Fruit fly (Drosophila melanogaster): ENCODE measurements around the gene CG32204.
A peak's percentile ranks its signal among the peaks of the same experiment; 100 is the strongest.

CG32204 gene

DNA sequence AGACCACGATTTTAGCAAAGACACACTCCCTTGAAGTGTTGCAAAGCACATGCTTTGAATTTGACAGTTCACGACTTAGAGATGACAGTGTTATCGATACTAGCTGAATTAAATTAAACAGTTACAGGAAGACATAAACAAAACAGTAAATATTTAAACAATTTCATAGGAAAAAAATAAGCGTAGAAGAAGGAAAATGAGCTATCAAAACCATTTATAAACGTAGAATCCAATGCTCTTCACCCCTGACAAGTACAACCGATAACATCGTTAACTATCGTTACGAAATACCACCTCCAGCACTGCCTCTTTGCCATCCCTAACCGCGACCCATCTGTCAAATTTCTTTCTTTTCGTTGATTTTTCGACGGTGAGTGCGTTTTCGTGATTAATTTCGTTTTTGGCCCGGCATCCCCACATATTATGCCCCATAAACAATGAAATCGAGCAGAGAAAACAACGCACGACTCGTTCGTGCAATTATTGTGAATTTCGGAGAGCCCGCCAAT lies 47.0 kb downstream of the CG32204 start, which contains the start of gene RpL26 (continued):
- TF ChIP-seq kay (GFP tag; optimal IDR thresholded peaks at IDR 0.05), result peak; percentile 40
- peak; percentile 60 for TF ChIP-seq CG11723 (GFP tag; optimal IDR thresholded peaks at IDR 0.05)
- no peak for TF ChIP-seq CG2199 (GFP tag; IDR thresholded peaks at IDR 0.05)
- TF ChIP-seq CG9876 (GFP tag; optimal IDR thresholded peaks at IDR 0.05), result peak; percentile 81
- no peak for TF ChIP-seq h (optimal IDR thresholded peaks at IDR 0.05)
- TF ChIP-seq CG3407 (GFP tag; optimal IDR thresholded peaks at IDR 0.05), result peak; percentile 61
- peak; percentile 78 for TF ChIP-seq hkb (optimal IDR thresholded peaks at IDR 0.05)
- peak; percentile 23; the same call in 1 of the 2 replicates for TF ChIP-seq hkb (GFP tag; IDR thresholded peaks at IDR 0.05)
- TF ChIP-seq Kr (GFP tag; optimal IDR thresholded peaks at IDR 0.05), result no peak
- peak; percentile 17 for TF ChIP-seq tup (GFP tag; optimal IDR thresholded peaks at IDR 0.05)
- TF ChIP-seq dysf (GFP tag; IDR thresholded peaks at IDR 0.05), result peak; percentile 84; the same call in 2 of the 3 replicates
- TF ChIP-seq Hr51 (GFP tag; optimal IDR thresholded peaks at IDR 0.05), result peak; percentile 74 to 78
- TF ChIP-seq GATAe (GFP tag; conservative IDR thresholded peaks at IDR 0.05), result peak; percentile 67
- TF ChIP-seq exex (tag; optimal IDR thresholded peaks at IDR 0.05), result peak; percentile 45
- TF ChIP-seq Hey (tag; optimal IDR thresholded peaks at IDR 0.05), result no peak
- peak; percentile 89 for TF ChIP-seq Hsf (GFP tag; optimal IDR thresholded peaks at IDR 0.05)
- peak; percentile 90 for TF ChIP-seq pho (GFP tag; optimal IDR thresholded peaks at IDR 0.05)
- TF ChIP-seq Hr3 (GFP tag; optimal IDR thresholded peaks at IDR 0.05), result peak; percentile 74
- peak; percentile 73; the same call in 1 of the 2 replicates for TF ChIP-seq lmd (GFP tag; IDR thresholded peaks at IDR 0.05)
- peak; percentile 84 for TF ChIP-seq CG2116 (GFP tag; optimal IDR thresholded peaks at IDR 0.05)
- peak; percentile 74 for TF ChIP-seq nom (GFP tag; optimal IDR thresholded peaks at IDR 0.05)
- TF ChIP-seq kah (GFP tag; optimal IDR thresholded peaks at IDR 0.05), result peak; percentile 28
- peak; percentile 69 for TF ChIP-seq CG15514 (GFP tag; optimal IDR thresholded peaks at IDR 0.05)
- peak; percentile 70 for TF ChIP-seq CG10209 (GFP tag; optimal IDR thresholded peaks at IDR 0.05)
- TF ChIP-seq fru (optimal IDR thresholded peaks at IDR 0.05), result no peak
- TF ChIP-seq Doc3 (GFP tag; IDR thresholded peaks at IDR 0.05; ENCODE audit: partially characterized antibody), result peak; percentile 97
- TF ChIP-seq Rx (GFP tag; IDR thresholded peaks at IDR 0.05), result peak; percentile 54; the same call in 1 of the 2 replicates
- peak; percentile 91 for TF ChIP-seq shn (GFP tag; optimal IDR thresholded peaks at IDR 0.05)
- TF ChIP-seq repo (GFP tag; optimal IDR thresholded peaks at IDR 0.05), result peak; percentile 56
- no peak for TF ChIP-seq CG1832 (GFP tag; optimal IDR thresholded peaks at IDR 0.05)
- peak; percentile 75 for TF ChIP-seq sisA (GFP tag; IDR thresholded peaks at IDR 0.05)
- TF ChIP-seq Awh (GFP tag; IDR thresholded peaks at IDR 0.05), result no peak
- TF ChIP-seq nerfin-1 (tag; optimal IDR thresholded peaks at IDR 0.05), result peak; percentile 68
- TF ChIP-seq CG17328 (GFP tag; IDR thresholded peaks at IDR 0.05), result peak; percentile 53; the same call in 1 of the 2 replicates
- no peak for TF ChIP-seq CG17568 (GFP tag; optimal IDR thresholded peaks at IDR 0.05)
- TF ChIP-seq maf-S (GFP tag; optimal IDR thresholded peaks at IDR 0.05), result peak; percentile 86
- TF ChIP-seq Xrp1 (GFP tag; IDR thresholded peaks at IDR 0.05), result peak; percentile 59
- no peak for TF ChIP-seq CG5180 (GFP tag; optimal IDR thresholded peaks at IDR 0.05)
- TF ChIP-seq Usf (GFP tag; optimal IDR thresholded peaks at IDR 0.05), result peak; percentile 44
- peak; percentile 83 for TF ChIP-seq disco-r (GFP tag; optimal IDR thresholded peaks at IDR 0.05)
- TF ChIP-seq Aef1 (GFP tag; IDR thresholded peaks at IDR 0.05), result peak; percentile 71
- no peak for TF ChIP-seq Dip2 (GFP tag; IDR thresholded peaks at IDR 0.05)
- TF ChIP-seq Dref (GFP tag; IDR thresholded peaks at IDR 0.05), result peak; percentile 58
- no peak for TF ChIP-seq gsb-n (tag; optimal IDR thresholded peaks at IDR 0.05)
- TF ChIP-seq twi (tag; optimal IDR thresholded peaks at IDR 0.05), result peak; percentile 77
- peak; percentile 90 for TF ChIP-seq nerfin-2 (GFP tag; IDR thresholded peaks at IDR 0.05; ENCODE audit: partially characterized antibody)
- no peak; the same call in 1 of the 2 replicates for TF ChIP-seq Oaz (GFP tag; IDR thresholded peaks at IDR 0.05)
- TF ChIP-seq Bdp1 (GFP tag; optimal IDR thresholded peaks at IDR 0.05), result peak; percentile 74
- TF ChIP-seq TFAM (GFP tag; optimal IDR thresholded peaks at IDR 0.05), result no peak
- TF ChIP-seq lola (GFP tag; optimal IDR thresholded peaks at IDR 0.05), result peak in 1 of 3 experiments; percentile 77
- TF ChIP-seq esg (GFP tag; conservative IDR thresholded peaks at IDR 0.05), result peak; percentile 66

Data from whole organism, embryonic.